Worm (Caenorhabditis elegans): ENCODE results near the gene srd-19.

The srd-19 gene

ce11 chrV:13409089-13409488 is 19.5 kb downstream of the srd-19 start (continued):
- TF ChIP-seq snpc-1.1 (tag; optimal IDR thresholded peaks at IDR 0.05; ENCODE audit: insufficient read depth), result no peak
- TF ChIP-seq T07F8.4 (tag; optimal IDR thresholded peaks at IDR 0.05), result no peak
- no peak for TF ChIP-seq akir-1 (GFP tag; optimal IDR thresholded peaks at IDR 0.05)
- no peak for TF ChIP-seq madf-10 (tag; optimal IDR thresholded peaks at IDR 0.05)
- no peak for TF ChIP-seq pha-4 (tag; optimal IDR thresholded peaks at IDR 0.05)
- no peak for TF ChIP-seq Y53G8AR.9 (GFP tag; conservative IDR thresholded peaks at IDR 0.05)
- no peak; the same call in 1 of the 2 replicates for TF ChIP-seq mcd-1 (GFP tag; IDR thresholded peaks at IDR 0.05)
- TF ChIP-seq mel-28 (tag; optimal IDR thresholded peaks at IDR 0.05; ENCODE audit: borderline replicate concordance), result no peak
- no peak for TF ChIP-seq mes-4 (tag; optimal IDR thresholded peaks at IDR 0.05)
- no peak for TF ChIP-seq atf-7 (tag; optimal IDR thresholded peaks at IDR 0.05)
- TF ChIP-seq sea-2 (GFP tag; IDR thresholded peaks at IDR 0.05), result no peak
- TF ChIP-seq D2030.7 (GFP tag; IDR thresholded peaks at IDR 0.05), result no peak
- TF ChIP-seq attf-3 (GFP tag; conservative IDR thresholded peaks at IDR 0.05), result 0 out of 2 replicates have a peak, but pooled peaks have one; percentile 13
- TF ChIP-seq K11D2.4 (GFP tag; IDR thresholded peaks at IDR 0.05), result no peak
- no peak for TF ChIP-seq nhr-90 (tag; optimal IDR thresholded peaks at IDR 0.05)
- peak; percentile 20 for TF ChIP-seq lsl-1 (GFP tag; optimal IDR thresholded peaks at IDR 0.05)
- no peak for TF ChIP-seq F23B12.7 (tag; optimal IDR thresholded peaks at IDR 0.05; ENCODE audit: insufficient read depth)
- no peak for TF ChIP-seq F10E7.11 (tag; optimal IDR thresholded peaks at IDR 0.05)
- TF ChIP-seq sptf-2 (GFP tag; optimal IDR thresholded peaks at IDR 0.05), result no peak
- TF ChIP-seq lin-54 (GFP tag; optimal IDR thresholded peaks at IDR 0.05), result peak; percentile 83
- TF ChIP-seq ztf-18 (tag; optimal IDR thresholded peaks at IDR 0.05), result no peak
- TF ChIP-seq Y56A3A.18 (GFP tag; IDR thresholded peaks at IDR 0.05), result no peak
- no peak for TF ChIP-seq hsf-1 (GFP tag; IDR thresholded peaks at IDR 0.05)
- TF ChIP-seq nhr-80 (tag; optimal IDR thresholded peaks at IDR 0.05), result no peak
- no peak for TF ChIP-seq F39B2.1 (GFP tag; IDR thresholded peaks at IDR 0.05)
- TF ChIP-seq egrh-3 (GFP tag; IDR thresholded peaks at IDR 0.05), result no peak
- no peak for TF ChIP-seq let-526 (GFP tag; IDR thresholded peaks at IDR 0.05)
- TF ChIP-seq C17E4.6 (GFP tag; IDR thresholded peaks at IDR 0.05), result no peak

- no peak for TF ChIP-seq repo-1 (tag; optimal IDR thresholded peaks at IDR 0.05)
- no peak for TF ChIP-seq madf-8 (GFP tag; conservative IDR thresholded peaks at IDR 0.05)
- no peak for TF ChIP-seq lin-40 (tag; optimal IDR thresholded peaks at IDR 0.05)
- TF ChIP-seq T07F8.4 (tag; optimal IDR thresholded peaks at IDR 0.05), result no peak
- no peak for TF ChIP-seq nfyb-1 (GFP tag; IDR thresholded peaks at IDR 0.05)
- TF ChIP-seq F22D6.2 (tag; optimal IDR thresholded peaks at IDR 0.05), result no peak
- TF ChIP-seq Y53G8AR.9 (GFP tag; conservative IDR thresholded peaks at IDR 0.05), result 0 out of 2 replicates have a peak, but pooled peaks have one; percentile 46
- TF ChIP-seq attf-3 (GFP tag; conservative IDR thresholded peaks at IDR 0.05), result 0 out of 2 replicates have a peak, but pooled peaks have one; percentile 6
Observed at ce11 chrV:13408440-13408839, 20.1 kb downstream of the srd-19 start.

ce11 chrV:13407913-13408312 is 20.6 kb downstream of the srd-19 start, which contains the start of gene F53F1.3:
Gene F53F1.3 (plus strand): TSS chrV:13408242.
- no peak for TF ChIP-seq rcor-1 (GFP tag; IDR thresholded peaks at IDR 0.05)
- TF ChIP-seq ztf-6 (GFP tag; IDR thresholded peaks at IDR 0.05), result no peak
- peak; percentile 21 for TF ChIP-seq atf-7 (tag; optimal IDR thresholded peaks at IDR 0.05)
- TF ChIP-seq chd-7 (tag; optimal IDR thresholded peaks at IDR 0.05), result no peak
- 0 out of 2 replicates have a peak, but pooled peaks have one; percentile 27 for TF ChIP-seq dox-1 (GFP tag; IDR thresholded peaks at IDR 0.05)
- TF ChIP-seq somi-1 (GFP tag; optimal IDR thresholded peaks at IDR 0.05), result no peak
- no peak for TF ChIP-seq Y56A3A.18 (GFP tag; IDR thresholded peaks at IDR 0.05)
- TF ChIP-seq nhr-80 (tag; optimal IDR thresholded peaks at IDR 0.05), result peak; percentile 55
- no peak for TF ChIP-seq B0261.1 (tag; optimal IDR thresholded peaks at IDR 0.05)
- TF ChIP-seq hmg-20 (GFP tag; IDR thresholded peaks at IDR 0.05), result no peak
- no peak for TF ChIP-seq attf-6 (GFP tag; IDR thresholded peaks at IDR 0.05)
- TF ChIP-seq mcd-1 (GFP tag; IDR thresholded peaks at IDR 0.05), result no peak
- TF ChIP-seq madf-3 (GFP tag; IDR thresholded peaks at IDR 0.05), result 0 out of 2 replicates have a peak, but pooled peaks have one; percentile 20
- peak; percentile 57; the same call in 1 of the 2 replicates for TF ChIP-seq cebp-1 (GFP tag; IDR thresholded peaks at IDR 0.05)
- peak; percentile 67 for TF ChIP-seq cebp-1 (tag; optimal IDR thresholded peaks at IDR 0.05)
- no peak for TF ChIP-seq F23B12.7 (tag; optimal IDR thresholded peaks at IDR 0.05; ENCODE audit: insufficient read depth)
- TF ChIP-seq attf-3 (GFP tag; conservative IDR thresholded peaks at IDR 0.05), result 0 out of 2 replicates have a peak, but pooled peaks have one; percentile 18
- TF ChIP-seq Y53F4B.3 (GFP tag; IDR thresholded peaks at IDR 0.05), result no peak

All from whole organism, young adult.